Fruit fly (Drosophila melanogaster): ENCODE measurements around the gene Skel.
A peak's percentile ranks its signal among the peaks of the same experiment; 100 is the strongest.

Skel gene

DNA sequence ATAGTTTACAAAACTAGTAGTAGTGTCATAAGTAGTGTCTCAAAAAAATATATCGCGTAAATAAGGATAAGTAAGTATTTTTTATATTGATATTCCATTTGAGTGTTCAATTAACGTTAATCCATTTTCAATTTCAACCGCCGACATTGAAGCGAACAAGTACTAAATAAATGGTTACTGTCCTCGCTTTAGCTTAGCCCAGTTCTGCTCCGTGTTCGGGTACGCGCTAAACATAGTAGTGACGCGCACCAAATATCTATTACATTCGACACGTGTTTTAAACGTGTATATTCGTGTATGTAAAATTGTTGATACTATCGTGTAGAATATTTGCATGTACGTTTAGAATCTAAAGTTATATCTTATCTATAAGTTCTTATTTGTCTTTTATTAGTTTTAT lies 11.6 kb upstream of the Skel start (continued):
- TF ChIP-seq vfl (GFP tag; optimal IDR thresholded peaks at IDR 0.05) = peak; percentile 16
- TF ChIP-seq CG18619 (GFP tag; optimal IDR thresholded peaks at IDR 0.05) = peak; percentile 25
- no peak for TF ChIP-seq toy (GFP tag; IDR thresholded peaks at IDR 0.05)
- TF ChIP-seq dpn (GFP tag; optimal IDR thresholded peaks at IDR 0.05) = peak; percentile 27 to 66
- TF ChIP-seq Opbp (GFP tag; IDR thresholded peaks at IDR 0.05; ENCODE audit: partially characterized antibody) = peak; percentile 82
- TF ChIP-seq sens (GFP tag) = peak; percentile 75
- TF ChIP-seq CG32532 (GFP tag; IDR thresholded peaks at IDR 0.05) = peak; percentile 72; the same call in 1 of the 2 replicates
- peak; percentile 25 for TF ChIP-seq Spps (tag; optimal IDR thresholded peaks at IDR 0.05)
- TF ChIP-seq ci (GFP tag; IDR thresholded peaks at IDR 0.05) = no peak; the same call in 2 of the 3 replicates
- peak; percentile 62 for TF ChIP-seq CG2120 (GFP tag; optimal IDR thresholded peaks at IDR 0.05)
- peak; percentile 24 for TF ChIP-seq dm (GFP tag; optimal IDR thresholded peaks at IDR 0.05)
- TF ChIP-seq CG17829 (tag; optimal IDR thresholded peaks at IDR 0.05) = peak; percentile 62
- TF ChIP-seq CG12942 (GFP tag; optimal IDR thresholded peaks at IDR 0.05) = peak; percentile 23
- peak; percentile 41 for TF ChIP-seq Camta (GFP tag; optimal IDR thresholded peaks at IDR 0.05)
- peak; percentile 64 for TF ChIP-seq Dek (tag; optimal IDR thresholded peaks at IDR 0.05)
- TF ChIP-seq CG12299 (tag; optimal IDR thresholded peaks at IDR 0.05) = no peak
- TF ChIP-seq CG3838 (GFP tag; optimal IDR thresholded peaks at IDR 0.05) = no peak
- TF ChIP-seq az2 (GFP tag; optimal IDR thresholded peaks at IDR 0.05) = no peak
- TF ChIP-seq da (GFP tag; optimal IDR thresholded peaks at IDR 0.05) = no peak
- peak; percentile 33 for TF ChIP-seq CG34376 (GFP tag; optimal IDR thresholded peaks at IDR 0.05)
- TF ChIP-seq p53 (GFP tag; optimal IDR thresholded peaks at IDR 0.05) = peak; percentile 58
- peak; percentile 62; the same call in 2 of the 3 replicates for TF ChIP-seq CG2199 (GFP tag; IDR thresholded peaks at IDR 0.05)
- no peak for TF ChIP-seq org-1 (GFP tag; optimal IDR thresholded peaks at IDR 0.05)
- no peak for TF ChIP-seq nau (GFP tag; optimal IDR thresholded peaks at IDR 0.05)
- TF ChIP-seq CG7987 (GFP tag; optimal IDR thresholded peaks at IDR 0.05) = peak; percentile 70
- peak; percentile 3 for TF ChIP-seq lilli (GFP tag; optimal IDR thresholded peaks at IDR 0.05)
- peak; percentile 35 for TF ChIP-seq CG9727 (GFP tag; optimal IDR thresholded peaks at IDR 0.05)
- peak; percentile 3 for TF ChIP-seq Mad (GFP tag; optimal IDR thresholded peaks at IDR 0.05)
- no peak for TF ChIP-seq MBD-R2 (GFP tag; IDR thresholded peaks at IDR 0.05)
- peak; percentile 0 for TF ChIP-seq CG4282 (GFP tag; optimal IDR thresholded peaks at IDR 0.05)
- no peak for TF ChIP-seq slbo (GFP tag; IDR thresholded peaks at IDR 0.05)
- peak; percentile 27 for TF ChIP-seq ERR (GFP tag; optimal IDR thresholded peaks at IDR 0.05)
- TF ChIP-seq Oli (tag; optimal IDR thresholded peaks at IDR 0.05) = no peak
- no peak for TF ChIP-seq ap (GFP tag; IDR thresholded peaks at IDR 0.05)
- TF ChIP-seq CG31388 (GFP tag; optimal IDR thresholded peaks at IDR 0.05) = no peak
- TF ChIP-seq CG6683 (GFP tag; optimal IDR thresholded peaks at IDR 0.05) = peak; percentile 67
- TF ChIP-seq fd102C (GFP tag; optimal IDR thresholded peaks at IDR 0.05) = no peak
- peak; percentile 93 for TF ChIP-seq amos (GFP tag; IDR thresholded peaks at IDR 0.05; ENCODE audit: partially characterized antibody)
- TF ChIP-seq CTCF (GFP tag; optimal IDR thresholded peaks at IDR 0.05) = peak; percentile 88
- peak; percentile 68 for TF ChIP-seq sob (GFP tag; IDR thresholded peaks at IDR 0.05)
- peak; percentile 52 for TF ChIP-seq Meics (GFP tag; optimal IDR thresholded peaks at IDR 0.05)
- peak; percentile 64 for TF ChIP-seq CG13624 (GFP tag; optimal IDR thresholded peaks at IDR 0.05)
- TF ChIP-seq chif (GFP tag; optimal IDR thresholded peaks at IDR 0.05) = peak; percentile 22 to 38
- peak; percentile 50 for TF ChIP-seq grn (GFP tag; optimal IDR thresholded peaks at IDR 0.05)
- peak; percentile 65 for TF ChIP-seq CG2712 (tag; optimal IDR thresholded peaks at IDR 0.05)
- TF ChIP-seq CG2129 (GFP tag; IDR thresholded peaks at IDR 0.05; ENCODE audit: partially characterized antibody) = peak; percentile 46; the same call in 1 of the 2 replicates
- TF ChIP-seq Dip3 (GFP tag; optimal IDR thresholded peaks at IDR 0.05) = peak; percentile 20
- peak; percentile 50 for TF ChIP-seq pzg (GFP tag; optimal IDR thresholded peaks at IDR 0.05)
- no peak for TF ChIP-seq CG17186 (GFP tag; optimal IDR thresholded peaks at IDR 0.05)
- no peak for TF ChIP-seq CG10274 (GFP tag; optimal IDR thresholded peaks at IDR 0.05)
- peak; percentile 55 for TF ChIP-seq Ets97D (GFP tag; optimal IDR thresholded peaks at IDR 0.05)
- no peak for TF ChIP-seq psq (GFP tag; optimal IDR thresholded peaks at IDR 0.05)

All from whole organism, embryonic.